Worm (Caenorhabditis elegans): ENCODE results near the gene C17B7.4.

The C17B7.4 gene

DNA sequence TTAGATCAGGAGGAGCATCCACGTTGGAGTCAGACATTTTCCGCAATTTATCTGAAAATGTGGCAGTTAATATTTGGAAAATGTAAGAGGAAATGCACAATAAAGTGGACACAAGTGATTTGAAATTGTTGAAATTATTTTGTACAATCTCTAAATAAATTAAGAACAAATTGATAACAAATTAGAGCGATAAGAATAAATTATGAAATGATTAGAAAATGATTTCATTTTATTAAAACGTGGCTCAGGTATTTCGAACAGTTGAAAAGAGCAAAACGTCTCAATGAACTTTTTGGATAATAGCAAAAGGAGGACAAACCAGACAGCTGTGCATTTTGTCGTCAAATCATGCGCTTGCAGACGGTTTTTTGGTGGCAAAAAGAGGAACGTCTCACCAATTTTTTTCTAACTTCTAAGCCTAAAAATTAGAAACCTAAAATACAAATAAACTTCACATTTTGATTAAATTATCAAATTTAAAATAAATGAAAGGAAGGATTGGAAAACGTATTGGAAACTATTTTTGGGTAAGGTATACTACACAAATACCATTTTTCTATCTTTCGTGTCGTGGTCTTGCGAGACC, 7.4 kb downstream of the C17B7.4 start, which contains the start of gene fbxa-65 (continued):
- TF ChIP-seq elt-2 (tag; optimal IDR thresholded peaks at IDR 0.05) (no peak), skn-1 (tag; optimal IDR thresholded peaks at IDR 0.05) (no peak), nhr-77 (tag; optimal IDR thresholded peaks at IDR 0.05) (no peak), mep-1 (tag; optimal IDR thresholded peaks at IDR 0.05) (peak; percentile 23), Y116A8C.19 (tag; optimal IDR thresholded peaks at IDR 0.05; ENCODE audit: borderline replicate concordance) (no peak), nhr-20 (tag; optimal IDR thresholded peaks at IDR 0.05) (peak; percentile 35), nhr-12 (tag; optimal IDR thresholded peaks at IDR 0.05) (no peak), unc-98 (GFP tag; IDR thresholded peaks at IDR 0.05) (no peak), tbx-2 (tag; optimal IDR thresholded peaks at IDR 0.05) (no peak), hlh-4 (tag; optimal IDR thresholded peaks at IDR 0.05) (no peak), sox-4 (tag; optimal IDR thresholded peaks at IDR 0.05) (no peak), fkh-8 (tag; optimal IDR thresholded peaks at IDR 0.05) (no peak), ets-5 (GFP tag; IDR thresholded peaks at IDR 0.05) (no peak), egl-13 (tag; optimal IDR thresholded peaks at IDR 0.05) (no peak), F16B12.6 (tag; optimal IDR thresholded peaks at IDR 0.05) (peak; percentile 79), vab-15 (tag; optimal IDR thresholded peaks at IDR 0.05) (no peak), unc-30 (tag; optimal IDR thresholded peaks at IDR 0.05) (no peak), ztf-11 (tag; optimal IDR thresholded peaks at IDR 0.05) (no peak), aly-2 (tag; optimal IDR thresholded peaks at IDR 0.05) (no peak), ces-1 (GFP tag; optimal IDR thresholded peaks at IDR 0.05) (no peak), pag-3 (tag; optimal IDR thresholded peaks at IDR 0.05; ENCODE audit: borderline replicate concordance, insufficient read depth) (no peak), mef-2 (tag; optimal IDR thresholded peaks at IDR 0.05) (no peak), sup-37 (GFP tag; optimal IDR thresholded peaks at IDR 0.05) (no peak), C34B4.2 (tag; optimal IDR thresholded peaks at IDR 0.05) (no peak), tlp-1 (tag; optimal IDR thresholded peaks at IDR 0.05) (no peak), nhr-47 (tag; optimal IDR thresholded peaks at IDR 0.05) (peak; percentile 14), unc-130 (tag; optimal IDR thresholded peaks at IDR 0.05) (no peak), alr-1 (tag; optimal IDR thresholded peaks at IDR 0.05; ENCODE audit: borderline replicate concordance) (no peak), lin-35 (GFP tag; optimal IDR thresholded peaks at IDR 0.05) (peak in 1 of 2 experiments; percentile 20), nhr-85 (tag) (peak; percentile 60), dpl-1 (GFP tag; optimal IDR thresholded peaks at IDR 0.05) (peak in 2 of 3 experiments; percentile 28 to 47), isw-1 (GFP tag; IDR thresholded peaks at IDR 0.05) (no peak), swsn-7 (tag; optimal IDR thresholded peaks at IDR 0.05) (peak; percentile 3), ama-1 (optimal IDR thresholded peaks at IDR 0.05) (no peak), nhr-71 (tag; optimal IDR thresholded peaks at IDR 0.05) (peak; percentile 19), nhr-28 (tag; optimal IDR thresholded peaks at IDR 0.05) (no peak)

ce11 chrV:3347486-3347885, 8.4 kb downstream of the C17B7.4 start:
- TF ChIP-seq pag-3 (tag; optimal IDR thresholded peaks at IDR 0.05; ENCODE audit: borderline replicate concordance, insufficient read depth) (no peak), rnt-1 (tag; optimal IDR thresholded peaks at IDR 0.05) (peak; percentile 57), nhr-20 (tag; optimal IDR thresholded peaks at IDR 0.05) (peak; percentile 12), nhr-19 (GFP tag; conservative IDR thresholded peaks at IDR 0.05) (peak; percentile 22; the same call in 1 of the 2 replicates), nhr-71 (tag; optimal IDR thresholded peaks at IDR 0.05) (peak; percentile 43), lin-14 (GFP tag; optimal IDR thresholded peaks at IDR 0.05) (peak; percentile 49)

DNA sequence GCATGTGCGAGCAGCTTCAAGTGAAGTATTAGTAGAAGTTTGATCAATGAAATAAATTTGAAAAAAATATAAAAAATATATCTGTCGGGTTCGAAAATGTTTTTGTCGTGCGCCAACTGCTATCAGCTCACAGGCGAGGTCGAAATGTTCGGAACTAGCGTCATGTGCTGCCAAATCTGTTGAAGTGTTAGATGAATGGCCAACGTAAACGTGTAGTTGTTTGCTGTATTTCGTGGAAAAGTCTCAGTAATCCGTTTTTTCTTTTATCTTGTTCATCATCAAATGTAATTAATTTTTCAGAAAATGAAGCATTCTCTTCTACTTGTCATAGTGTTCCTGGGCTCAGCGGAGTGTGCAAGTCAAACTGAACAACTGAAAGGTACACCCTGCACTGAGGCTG, 10.8 kb downstream of the C17B7.4 start, which contains the start of gene C17B7.15:
TSS of gene C17B7.15 (plus strand) at position 301 of the 400 bp plus-strand sequence.
- TF ChIP-seq mep-1 (tag; optimal IDR thresholded peaks at IDR 0.05) (no peak), egl-13 (tag; optimal IDR thresholded peaks at IDR 0.05) (no peak), blmp-1 (tag; optimal IDR thresholded peaks at IDR 0.05) (no peak), efl-3 (GFP tag; optimal IDR thresholded peaks at IDR 0.05) (no peak), lin-13 (GFP tag; optimal IDR thresholded peaks at IDR 0.05) (no peak), dsc-1 (tag; optimal IDR thresholded peaks at IDR 0.05) (no peak), lin-14 (GFP tag; optimal IDR thresholded peaks at IDR 0.05) (peak; percentile 12)

All from whole organism, L1 larva.